Fruit fly (Drosophila melanogaster) whole organism, embryonic: Measurements from ENCODE around the gene CG5181.

ENCODE experiments used
- ATbp ChIP-seq: fragments of 200-800 bp; sonication (Bioruptor generic); optimal IDR thresholded peaks from 2 replicates; lab custom pipeline; 2017; ENCODE audit warnings: missing biosample characterization, mild to moderate bottlenecking, missing genetic modification characterization, missing genetic modification reagents
- Antp ChIP-seq: fragments of 200-800 bp; sonication (Bioruptor generic); optimal IDR thresholded peaks from 3 replicates; lab custom pipeline; 2016; ENCODE audit warnings: missing biosample characterization, missing genetic modification characterization
- CG10209 ChIP-seq: fragments of 200-800 bp; sonication (Bioruptor generic); optimal IDR thresholded peaks from 3 replicates; lab custom pipeline; 2017; ENCODE audit warnings: missing biosample characterization, mild to moderate bottlenecking, missing genetic modification characterization, missing genetic modification reagents
- CG10431 ChIP-seq: fragments of 200-800 bp; sonication (Bioruptor generic); optimal IDR thresholded peaks from 3 replicates; lab custom pipeline; 2018; ENCODE audit warnings: missing biosample characterization, mild to moderate bottlenecking, missing genetic modification characterization
- CG11560 ChIP-seq: fragments of 200-800 bp; sonication (Bioruptor generic); IDR thresholded peaks from 3 replicates; pipeline ENCODE4 v1.3.6; 2022; ENCODE audit warnings: missing biosample characterization, missing genetic modification characterization
- CG12155 ChIP-seq: fragments of 200-800 bp; sonication (Bioruptor generic); optimal IDR thresholded peaks from 3 replicates; lab custom pipeline; 2016; ENCODE audit warnings: missing biosample characterization, missing genetic modification characterization
- CG12236 ChIP-seq: fragments of 200-800 bp; sonication (Bioruptor generic); optimal IDR thresholded peaks from 2 replicates; lab custom pipeline; 2016; ENCODE audit warnings: missing biosample characterization, missing genetic modification characterization
- CG14050 ChIP-seq: fragments of 200-800 bp; sonication (Bioruptor generic); IDR thresholded peaks from 3 replicates; pipeline ENCODE4 v1.3.6; 2022; ENCODE audit warnings: missing biosample characterization, missing genetic modification characterization
- CG17829 ChIP-seq: fragments of 200-800 bp; optimal IDR thresholded peaks from 2 replicates; lab custom pipeline; 2019; ENCODE audit warnings: missing biosample characterization, mild to moderate bottlenecking, missing genetic modification characterization, moderate library complexity
- CG1832 ChIP-seq: fragments of 200-800 bp; sonication (Bioruptor generic); optimal IDR thresholded peaks from 2 replicates; lab custom pipeline; 2017; ENCODE audit warnings: missing biosample characterization, mild to moderate bottlenecking, missing genetic modification characterization, inconsistent platforms
- CG18619 ChIP-seq: fragments of 200-800 bp; sonication (Bioruptor generic); optimal IDR thresholded peaks from 3 replicates; lab custom pipeline; 2017; ENCODE audit warnings: missing biosample characterization, mild to moderate bottlenecking, missing genetic modification characterization
- CG4617 ChIP-seq: fragments of 200-800 bp; sonication (Bioruptor generic); optimal IDR thresholded peaks from 3 replicates; lab custom pipeline; 2016; ENCODE audit warnings: missing biosample characterization, missing genetic modification characterization, borderline replicate concordance
- CG4730 ChIP-seq: fragments of 200-800 bp; sonication (Bioruptor generic); IDR thresholded peaks from 2 replicates; pipeline ENCODE4 v1.3.6; 2022; ENCODE audit warnings: missing biosample characterization, missing genetic modification characterization
- CG7271 ChIP-seq: fragments of 200-800 bp; sonication (Bioruptor generic); optimal IDR thresholded peaks from 2 replicates; lab custom pipeline; 2018; ENCODE audit warnings: missing biosample characterization, mild to moderate bottlenecking, missing genetic modification characterization, moderate library complexity
- CG7372 ChIP-seq: fragments of 200-800 bp; sonication (Bioruptor generic); IDR thresholded peaks from 2 replicates; pipeline ENCODE4 v1.3.6; 2022; ENCODE audit warnings: missing biosample characterization, missing genetic modification characterization
- CG8944 ChIP-seq: fragments of 200-800 bp; sonication (Bioruptor generic); optimal IDR thresholded peaks from 3 replicates; lab custom pipeline; 2016; ENCODE audit warnings: missing biosample characterization, missing genetic modification characterization
- Doc2 ChIP-seq: fragments of 200-800 bp; sonication (Bioruptor generic); IDR thresholded peaks from 2 replicates; pipeline ENCODE4 v1.3.6; 2022; ENCODE audit warnings: missing biosample characterization, missing genetic modification characterization
- ERR ChIP-seq: fragments of 200-800 bp; sonication (Bioruptor generic); optimal IDR thresholded peaks from 2 replicates; lab custom pipeline; 2016; ENCODE audit warnings: missing biosample characterization, missing genetic modification characterization
- Ets65A ChIP-seq: fragments of 200-800 bp; sonication (Bioruptor generic); peaks from one replicate; lab custom pipeline; 2016; ENCODE audit warnings: missing biosample characterization, missing genetic modification characterization
- Fer3 ChIP-seq: fragments of 200-800 bp; sonication (Bioruptor generic); optimal IDR thresholded peaks from 2 replicates; lab custom pipeline; 2018; ENCODE audit warnings: missing biosample characterization, mild to moderate bottlenecking, missing genetic modification characterization, moderate library complexity
- GATAe ChIP-seq: fragments of 200-800 bp; sonication (Bioruptor generic); conservative IDR thresholded peaks from 2 replicates; pipeline ENCODE4 v1.3.6; 2022; ENCODE audit warnings: missing biosample characterization, missing genetic modification characterization
- HLH4C ChIP-seq: fragments of 200-800 bp; sonication (Bioruptor generic); IDR thresholded peaks from 3 replicates; pipeline ENCODE4 v1.3.6; 2022; ENCODE audit warnings: missing biosample characterization, missing genetic modification characterization; ENCODE audit not compliant: partially characterized antibody
- HLH54F ChIP-seq: fragments of 200-800 bp; sonication (Bioruptor generic); optimal IDR thresholded peaks from 3 replicates; lab custom pipeline; 2016; ENCODE audit warnings: missing biosample characterization, missing genetic modification characterization
- Hey ChIP-seq: fragments of 200-800 bp; sonication (Bioruptor generic); optimal IDR thresholded peaks from 3 replicates; lab custom pipeline; 2018; ENCODE audit warnings: missing biosample characterization, mild to moderate bottlenecking, missing genetic modification characterization
- HmgZ ChIP-seq: fragments of 200-800 bp; sonication (Bioruptor generic); optimal IDR thresholded peaks from 2 replicates; lab custom pipeline; 2018; ENCODE audit warnings: missing biosample characterization, mild to moderate bottlenecking, missing genetic modification characterization
- Lim3 ChIP-seq: fragments of 200-800 bp; sonication (Bioruptor generic); IDR thresholded peaks from 2 replicates; pipeline ENCODE4 v1.3.6; 2022; ENCODE audit warnings: missing biosample characterization, missing genetic modification characterization
- Optix ChIP-seq: fragments of 200-800 bp; sonication (Bioruptor generic); IDR thresholded peaks from 3 replicates; pipeline ENCODE4 v1.3.6; 2022; ENCODE audit warnings: missing biosample characterization, missing genetic modification characterization
- Six4 ChIP-seq: fragments of 200-800 bp; sonication (Bioruptor generic); optimal IDR thresholded peaks from 2 replicates; lab custom pipeline; 2016; ENCODE audit warnings: missing biosample characterization, missing genetic modification characterization
- Tbp ChIP-seq: fragments of >200 bp; optimal IDR thresholded peaks from 2 replicates; lab custom pipeline; 2018; ENCODE audit warnings: missing biosample characterization, missing genetic modification characterization
- Trl ChIP-seq, 3 experiments: fragments of >200 bp in 2 of 3; fragments of 200-800 bp in 1 of 3; sonication (Bioruptor generic) in 1 of 3; optimal IDR thresholded peaks; 2 replicates in 1 of 3; 3 replicates in 2 of 3; lab custom pipeline; 2016 to 2017; ENCODE audit warnings: missing biosample characterization in 1 of 3, missing genetic modification characterization in 1 of 3
- ab ChIP-seq: fragments of 200-800 bp; sonication (Bioruptor generic); optimal IDR thresholded peaks from 2 replicates; lab custom pipeline; 2016; ENCODE audit warnings: missing biosample characterization, missing genetic modification characterization
- abd-A ChIP-seq: fragments of 200-800 bp; sonication (Bioruptor generic); optimal IDR thresholded peaks from 3 replicates; lab custom pipeline; 2019; ENCODE audit warnings: missing biosample characterization, mild to moderate bottlenecking, missing genetic modification characterization, moderate library complexity
- ara ChIP-seq: fragments of 200-800 bp; sonication (Bioruptor generic); IDR thresholded peaks from 2 replicates; pipeline ENCODE4 v1.3.6; 2022; ENCODE audit warnings: missing biosample characterization, missing genetic modification characterization
- ato ChIP-seq: fragments of 200-800 bp; sonication (Bioruptor generic); IDR thresholded peaks from 2 replicates; pipeline ENCODE4 v1.3.6; 2022; ENCODE audit warnings: missing biosample characterization, missing genetic modification characterization; ENCODE audit not compliant: partially characterized antibody
- corto ChIP-seq: fragments of 200-800 bp; sonication (Bioruptor generic); optimal IDR thresholded peaks from 2 replicates; lab custom pipeline; 2016; ENCODE audit warnings: missing biosample characterization, mild to moderate bottlenecking, missing genetic modification characterization, moderate library complexity
- crc ChIP-seq: fragments of 200-800 bp; sonication (Bioruptor generic); optimal IDR thresholded peaks from 2 replicates; lab custom pipeline; 2016; ENCODE audit warnings: missing biosample characterization, missing genetic modification characterization
- esg ChIP-seq: fragments of 200-800 bp; sonication (Bioruptor generic); conservative IDR thresholded peaks from 2 replicates; pipeline ENCODE4 v1.3.6; 2022; ENCODE audit warnings: missing biosample characterization, missing genetic modification characterization
- ewg ChIP-seq: fragments of 200-800 bp; sonication (Bioruptor generic); optimal IDR thresholded peaks from 3 replicates; lab custom pipeline; 2017; ENCODE audit warnings: mild to moderate bottlenecking, missing biosample characterization, missing genetic modification reagents, missing genetic modification characterization
- fd102C ChIP-seq: fragments of 200-800 bp; sonication (Bioruptor generic); optimal IDR thresholded peaks from 2 replicates; lab custom pipeline; 2018; ENCODE audit warnings: missing biosample characterization, mild to moderate bottlenecking, missing genetic modification characterization, moderate library complexity
- gcm ChIP-seq: fragments of 200-800 bp; sonication (Bioruptor generic); optimal IDR thresholded peaks from 2 replicates; lab custom pipeline; 2019; ENCODE audit warnings: missing biosample characterization, mild to moderate bottlenecking, missing genetic modification characterization, moderate library complexity
- lola ChIP-seq, 3 experiments: fragments of >200 bp in 2 of 3; fragments of 200-800 bp in 1 of 3; sonication (Bioruptor generic) in 1 of 3; optimal IDR thresholded peaks; 2 replicates each; lab custom pipeline; 2017 to 2019; ENCODE audit warnings: missing biosample characterization in 3 of 3, missing genetic modification characterization in 3 of 3, mild to moderate bottlenecking in 1 of 3, moderate library complexity in 1 of 3
- luna ChIP-seq: fragments of 200-800 bp; sonication (Bioruptor generic); optimal IDR thresholded peaks from 2 replicates; lab custom pipeline; 2016; ENCODE audit warnings: missing biosample characterization, missing genetic modification characterization
- mam ChIP-seq: fragments of 200-800 bp; sonication (Bioruptor generic); optimal IDR thresholded peaks from 3 replicates; lab custom pipeline; 2016; ENCODE audit warnings: missing biosample characterization, missing genetic modification characterization
- phol ChIP-seq: fragments of 200-800 bp; sonication (Bioruptor generic); optimal IDR thresholded peaks from 3 replicates; lab custom pipeline; 2018; ENCODE audit warnings: missing biosample characterization, mild to moderate bottlenecking, missing genetic modification characterization, moderate library complexity
- pzg ChIP-seq: fragments of 200-800 bp; sonication (Bioruptor generic); optimal IDR thresholded peaks from 3 replicates; lab custom pipeline; 2018; ENCODE audit warnings: missing biosample characterization, mild to moderate bottlenecking, missing genetic modification characterization, moderate library complexity
- sob ChIP-seq: fragments of 200-800 bp; sonication (Bioruptor generic); IDR thresholded peaks from 2 replicates; pipeline ENCODE4 v1.3.6; 2022; ENCODE audit warnings: missing biosample characterization, missing genetic modification characterization
- tx ChIP-seq: fragments of 200-800 bp; sonication (Bioruptor generic); optimal IDR thresholded peaks from 2 replicates; lab custom pipeline; 2016; ENCODE audit warnings: missing biosample characterization, missing genetic modification characterization
- zen ChIP-seq: fragments of 200-800 bp; sonication (Bioruptor generic); optimal IDR thresholded peaks from 3 replicates; lab custom pipeline; 2018; ENCODE audit warnings: missing biosample characterization, mild to moderate bottlenecking, missing genetic modification characterization, moderate library complexity

CG5181 gene

DNA sequence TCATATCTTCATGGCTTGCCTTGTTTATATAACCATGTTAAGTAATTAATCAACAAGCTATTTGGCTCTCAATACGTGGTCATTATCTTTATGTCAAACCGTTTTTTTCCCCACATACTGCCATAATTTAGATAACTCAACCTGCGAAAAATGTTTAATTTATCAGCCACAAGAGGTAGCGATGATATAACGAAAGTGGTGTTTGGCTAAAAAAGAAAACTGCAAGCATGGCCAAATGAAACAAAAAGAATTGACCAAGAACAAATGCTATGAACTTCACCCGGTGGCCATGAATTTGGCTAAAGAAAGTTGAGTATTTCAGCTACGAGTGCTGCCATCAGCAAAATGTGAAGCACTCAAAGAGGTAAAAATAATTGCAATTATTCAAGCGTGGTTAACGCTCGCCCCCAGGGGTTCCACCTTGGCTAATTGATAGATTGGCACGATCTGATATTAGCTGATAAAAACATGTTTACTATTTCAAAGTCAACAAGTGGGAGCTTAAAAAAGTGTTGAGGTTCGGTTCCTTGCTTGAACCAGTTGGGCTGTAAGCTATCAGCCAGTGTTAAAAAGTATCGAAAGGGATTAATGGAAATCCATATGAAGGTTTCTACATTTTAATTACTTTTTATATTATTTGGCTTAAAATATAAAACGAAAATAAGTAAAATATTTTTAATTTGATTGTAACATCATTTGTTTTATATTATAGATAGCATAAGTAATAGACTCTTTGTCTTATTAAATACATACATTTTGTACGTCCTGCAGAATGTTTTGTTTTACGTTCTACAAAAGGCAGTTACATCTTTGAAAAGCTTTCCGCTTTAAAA, 27.1 kb upstream of the CG5181 start (continued):
- TF ChIP-seq HmgZ: peak; percentile 88
- no peak for TF ChIP-seq esg
- no peak for TF ChIP-seq Lim3
- TF ChIP-seq crc (GFP tag; lab: Kevin White, UChicago): peak; percentile 47
- peak; percentile 30 for TF ChIP-seq pzg
- TF ChIP-seq CG11560 (tag; lab: Robert Waterston, UW): no peak
- no peak for TF ChIP-seq phol
- no peak for TF ChIP-seq ato
- peak; percentile 76 for TF ChIP-seq CG18619 (GFP tag; lab: Kevin White, UChicago)
- TF ChIP-seq CG1832: no peak
- TF ChIP-seq luna (GFP tag; lab: Kevin White, UChicago): peak; percentile 34
- peak; percentile 39 for TF ChIP-seq gcm
- TF ChIP-seq Six4: peak; percentile 45
- TF ChIP-seq CG12236 (GFP tag; lab: Kevin White, UChicago): peak; percentile 58
- TF ChIP-seq CG10209 (GFP tag; lab: Kevin White, UChicago): peak; percentile 84
- TF ChIP-seq CG17829 (tag; lab: Kevin White, UChicago): no peak
- TF ChIP-seq HLH4C (GFP tag; lab: Robert Waterston, UW): no peak
- peak; percentile 70 for TF ChIP-seq ERR (GFP tag; lab: Kevin White, UChicago)
- TF ChIP-seq Antp (GFP tag; lab: Kevin White, UChicago): peak; percentile 56
- TF ChIP-seq tx (GFP tag; lab: Kevin White, UChicago): peak; percentile 59
- TF ChIP-seq Doc2 (GFP tag; lab: Robert Waterston, UW): no peak
- TF ChIP-seq CG14050 (GFP tag; lab: Robert Waterston, UW): peak; percentile 72
- peak; percentile 78 for TF ChIP-seq CG8944 (GFP tag; lab: Kevin White, UChicago)
- TF ChIP-seq Ets65A (GFP tag; lab: Kevin White, UChicago): peak; percentile 84
- peak; percentile 53; the same call in 2 of the 3 replicates for TF ChIP-seq Optix (GFP tag; lab: Robert Waterston, UW)
- TF ChIP-seq sob (GFP tag; lab: Robert Waterston, UW): peak; percentile 90
- peak; percentile 57 for TF ChIP-seq ewg (GFP tag; lab: Kevin White, UChicago)
- peak; percentile 49 for TF ChIP-seq HLH54F (GFP tag; lab: Kevin White, UChicago)
- TF ChIP-seq CG4617 (GFP tag; lab: Kevin White, UChicago): peak; percentile 22
- no peak for TF ChIP-seq ab (GFP tag; lab: Kevin White, UChicago)
- TF ChIP-seq ara (GFP tag; lab: Robert Waterston, UW): peak; percentile 50; the same call in 1 of the 2 replicates
- peak; percentile 54; the same call in 1 of the 2 replicates for TF ChIP-seq CG7372 (GFP tag; lab: Robert Waterston, UW)
- no peak for TF ChIP-seq zen (tag; lab: Kevin White, UChicago)
- TF ChIP-seq fd102C (GFP tag; lab: Kevin White, UChicago): no peak
- TF ChIP-seq abd-A (tag; lab: Kevin White, UChicago): no peak
- TF ChIP-seq ATbp (GFP tag; lab: Kevin White, UChicago): peak; percentile 87
- TF ChIP-seq Fer3 (tag; lab: Kevin White, UChicago): peak; percentile 85
- no peak for TF ChIP-seq Trl (optimal IDR thresholded peaks at IDR 0.05; lab: Kevin White, UChicago)
- TF ChIP-seq Trl (GFP tag; optimal IDR thresholded peaks at IDR 0.05; lab: Kevin White, UChicago): peak; percentile 78
- TF ChIP-seq Hey: peak; percentile 77
- TF ChIP-seq CG7271 (tag; lab: Kevin White, UChicago): no peak
- no peak for TF ChIP-seq Tbp
- peak; percentile 56 for TF ChIP-seq CG12155 (GFP tag; lab: Kevin White, UChicago)
- TF ChIP-seq lola (GFP tag; optimal IDR thresholded peaks at IDR 0.05; lab: Kevin White, UChicago): no peak
- no peak for TF ChIP-seq corto (GFP tag; lab: Kevin White, UChicago)
- TF ChIP-seq mam (GFP tag; lab: Kevin White, UChicago): peak; percentile 75
- peak; percentile 61 for TF ChIP-seq CG4730 (GFP tag; lab: Robert Waterston, UW)
- peak; percentile 40 for TF ChIP-seq CG10431 (GFP tag; lab: Kevin White, UChicago)
- TF ChIP-seq GATAe: no peak; the same call in 1 of the 2 replicates
